Worm (Caenorhabditis elegans) whole organism, L1 larva: Measurements from ENCODE around the gene Y49E10.18.

Source experiments
- ama-1 ChIP-seq: fragments of 150-350 bp; optimal IDR thresholded peaks from 2 replicates; lab custom pipeline; 2014
- lsy-2 ChIP-seq, 2 experiments: fragments of 150-350 bp; optimal IDR thresholded peaks; 2 replicates each; lab custom pipeline; 2014; ENCODE audit warnings: missing biosample characterization in 2 of 2, missing genetic modification characterization in 2 of 2
- nhr-85 ChIP-seq: sonication (generic microtip); peaks from one replicate; lab custom pipeline; 2016; ENCODE audit warnings: missing genetic modification characterization, inconsistent platforms, missing compliant biosample characterization
- unc-86 ChIP-seq: sonication (generic microtip); optimal IDR thresholded peaks from 2 replicates; lab custom pipeline; 2016; ENCODE audit warnings: missing genetic modification characterization, missing compliant biosample characterization

DNA sequence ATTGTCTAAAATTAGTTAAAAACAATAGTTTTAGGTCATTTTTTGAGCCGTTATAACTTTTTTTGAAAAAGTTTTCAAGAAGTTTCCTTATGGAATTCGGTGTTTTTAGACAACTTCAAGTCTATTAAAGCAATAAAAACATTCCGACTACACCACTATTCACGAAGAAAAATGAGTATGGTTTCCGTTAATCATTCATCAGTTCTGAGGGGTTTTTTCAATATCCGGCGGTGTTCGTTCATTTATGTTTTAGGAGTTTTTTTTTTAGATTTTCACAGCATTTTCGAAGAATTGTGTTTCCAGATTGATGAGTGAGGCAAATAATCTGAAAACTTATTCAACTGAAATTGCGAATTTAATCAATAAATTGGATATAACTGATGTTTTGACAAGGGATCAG lies 11.8 kb downstream of the Y49E10.18 start, which contains the start of gene Y49E10.27:
- TF ChIP-seq ama-1 (lab: Kevin White, UChicago) (no peak), nhr-85 (no peak), lsy-2 (tag; optimal IDR thresholded peaks at IDR 0.05; lab: Kevin White, UChicago) (no peak), unc-86 (tag; lab: Kevin White, UChicago) (no peak)
